Worm (Caenorhabditis elegans): ENCODE data around the gene hsp-25.

The hsp-25 gene

DNA sequence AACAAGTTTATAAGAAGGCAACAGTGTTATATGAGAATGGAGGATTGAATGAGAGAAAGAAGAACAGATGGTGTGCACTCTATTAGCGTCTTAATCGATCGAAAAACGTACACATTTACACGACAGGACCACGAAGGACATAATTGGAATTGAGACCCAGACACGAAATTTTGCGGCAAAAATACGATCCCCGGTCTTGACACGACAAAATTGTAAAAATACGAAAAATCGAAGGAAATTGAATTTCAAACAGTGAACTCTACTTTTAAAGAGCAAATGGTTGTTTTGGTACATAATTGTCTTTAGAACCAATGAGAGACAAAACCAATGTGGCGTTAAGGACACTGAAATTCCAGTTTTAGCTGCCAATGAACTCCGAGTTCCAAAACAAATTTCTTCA lies 17.0 kb downstream of the hsp-25 start, which contains the start of gene lelo-3:
Gene lelo-3 (minus strand): TSS at position 101 of the 400 bp plus-strand sequence.
- TF ChIP-seq efl-1 (GFP tag; optimal IDR thresholded peaks at IDR 0.05): no peak
- no peak for TF ChIP-seq egrh-3 (GFP tag; IDR thresholded peaks at IDR 0.05)
- no peak for TF ChIP-seq zim-3 (tag; optimal IDR thresholded peaks at IDR 0.05)
- no peak for TF ChIP-seq let-607 (tag; optimal IDR thresholded peaks at IDR 0.05)
- TF ChIP-seq lsl-1 (GFP tag; optimal IDR thresholded peaks at IDR 0.05): no peak

DNA sequence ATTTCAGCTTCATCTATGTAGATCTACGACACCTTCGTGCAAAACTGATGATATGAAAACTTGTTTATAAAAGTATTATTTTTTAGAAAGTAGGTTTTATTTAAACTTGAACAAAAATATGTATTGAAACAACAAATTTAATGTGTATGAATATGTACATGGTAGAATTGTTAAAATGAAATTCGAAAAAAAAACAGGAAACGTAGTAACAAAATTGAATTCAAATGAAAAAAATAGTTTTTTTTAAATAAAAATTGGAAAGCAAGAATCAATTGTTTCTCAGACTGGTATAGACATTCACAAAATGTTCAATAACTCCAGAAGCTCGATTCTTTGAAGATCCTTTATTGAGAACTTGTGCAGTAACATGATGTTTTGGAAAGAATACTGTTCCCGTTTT lies 18.7 kb downstream of the hsp-25 start:
- TF ChIP-seq mes-4 (tag; optimal IDR thresholded peaks at IDR 0.05): no peak
- TF ChIP-seq snpc-1.1 (tag; optimal IDR thresholded peaks at IDR 0.05; ENCODE audit: insufficient read depth): no peak
- no peak for TF ChIP-seq ceh-40 (GFP tag; IDR thresholded peaks at IDR 0.05)
- TF ChIP-seq ztf-28 (GFP tag; IDR thresholded peaks at IDR 0.05): no peak
- TF ChIP-seq madf-3 (GFP tag; IDR thresholded peaks at IDR 0.05): no peak
- TF ChIP-seq ceh-58 (GFP tag; IDR thresholded peaks at IDR 0.05): no peak
- TF ChIP-seq mcd-1 (GFP tag; IDR thresholded peaks at IDR 0.05): no peak
- no peak for TF ChIP-seq lsy-27 (tag; optimal IDR thresholded peaks at IDR 0.05; ENCODE audit: borderline replicate concordance, insufficient read depth)

DNA sequence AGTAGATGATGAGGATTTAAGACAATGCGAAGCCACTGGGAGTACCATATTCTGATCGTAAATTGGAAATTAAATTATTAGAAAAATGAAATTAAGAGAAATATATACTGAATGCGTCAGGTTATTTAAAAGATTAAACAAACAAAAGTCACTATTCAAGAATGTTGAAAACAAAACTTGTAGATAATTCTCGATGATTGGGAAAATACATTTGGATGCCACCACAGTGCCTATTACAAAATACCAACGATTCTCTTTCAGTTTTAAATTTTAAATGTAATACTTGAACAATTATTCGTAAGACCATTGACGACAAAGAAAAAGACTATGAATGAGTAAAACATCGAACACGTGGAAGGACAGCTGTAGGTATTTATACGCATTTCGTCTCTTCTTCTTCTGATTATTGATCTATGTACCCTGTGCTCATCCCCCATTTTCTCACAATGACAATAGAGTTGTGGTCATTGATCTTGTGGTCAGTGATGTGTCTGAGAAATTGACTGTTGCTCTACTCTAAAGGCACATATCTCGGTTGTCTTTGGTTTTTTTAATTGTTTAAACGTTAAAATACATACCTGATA lies 19.5 kb downstream of the hsp-25 start, which contains the start of gene C09B8.4:
Gene C09B8.4 (minus strand): TSS at position 51 of the 584 bp plus-strand sequence.
- no peak for TF ChIP-seq attf-5 (GFP tag; optimal IDR thresholded peaks at IDR 0.05)
- TF ChIP-seq lin-54 (GFP tag; optimal IDR thresholded peaks at IDR 0.05): no peak
- TF ChIP-seq ztf-28 (GFP tag; IDR thresholded peaks at IDR 0.05): no peak
- peak; percentile 0 for TF ChIP-seq nhr-80 (tag; optimal IDR thresholded peaks at IDR 0.05)
- no peak for TF ChIP-seq F37B4.10 (GFP tag; IDR thresholded peaks at IDR 0.05)
- no peak for TF ChIP-seq Y56A3A.18 (GFP tag; IDR thresholded peaks at IDR 0.05)
- TF ChIP-seq let-607 (tag; optimal IDR thresholded peaks at IDR 0.05): peak in 1 of 2 experiments; percentile 87
- no peak for TF ChIP-seq F57C9.4 (tag; optimal IDR thresholded peaks at IDR 0.05)
- TF ChIP-seq dox-1 (GFP tag; IDR thresholded peaks at IDR 0.05): no peak

ce11 chrX:6015096-6015495 lies 24.3 kb downstream of the hsp-25 start, which contains the start of gene C09B8.8:
C09B8.8 (plus strand) TSS chrX:6015492.
- TF ChIP-seq F52B5.7 (tag; optimal IDR thresholded peaks at IDR 0.05) (no peak), tbp1 (GFP tag; optimal IDR thresholded peaks at IDR 0.05) (no peak)

DNA sequence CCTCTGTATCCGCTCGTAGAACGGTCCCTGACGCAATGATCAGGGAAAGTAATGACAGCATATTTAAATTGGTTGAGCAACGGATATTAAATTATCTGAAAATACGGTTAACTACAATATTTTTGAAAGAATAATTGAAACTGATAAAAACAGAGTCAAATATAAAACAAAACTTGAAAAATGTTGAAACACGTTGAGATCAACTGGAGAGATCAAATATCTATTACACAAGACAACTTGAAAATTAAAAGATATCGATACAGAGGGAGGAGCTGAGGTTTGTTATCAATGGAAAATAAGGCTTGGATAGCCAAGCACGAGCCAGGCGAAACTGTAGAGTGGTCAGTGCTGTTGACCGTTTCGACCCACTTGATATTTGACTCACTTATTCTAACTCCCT lies 28.9 kb downstream of the hsp-25 start, which contains the start of gene C09B8.3:
Gene C09B8.3 (minus strand): TSS at position 101 of the 400 bp plus-strand sequence.
- TF ChIP-seq K11D2.4 (GFP tag; IDR thresholded peaks at IDR 0.05) (no peak), madf-6 (GFP tag; IDR thresholded peaks at IDR 0.05) (no peak), hlh-12 (tag; optimal IDR thresholded peaks at IDR 0.05) (no peak), Y53G8AR.9 (GFP tag; conservative IDR thresholded peaks at IDR 0.05) (no peak), tbx-9 (tag; optimal IDR thresholded peaks at IDR 0.05; ENCODE audit: borderline replicate concordance) (no peak), hlh-26 (GFP tag; conservative IDR thresholded peaks at IDR 0.05) (no peak), ccch-3 (GFP tag; optimal IDR thresholded peaks at IDR 0.05) (no peak), snpc-4 (GFP tag; optimal IDR thresholded peaks at IDR 0.05) (no peak), snpc-4 (tag; optimal IDR thresholded peaks at IDR 0.05) (no peak), lin-40 (tag; optimal IDR thresholded peaks at IDR 0.05) (no peak), xnd-1 (tag; optimal IDR thresholded peaks at IDR 0.05) (no peak), ceh-100 (GFP tag; IDR thresholded peaks at IDR 0.05) (no peak), snpc-3.4 (tag; optimal IDR thresholded peaks at IDR 0.05) (no peak), ztf-6 (GFP tag; IDR thresholded peaks at IDR 0.05) (no peak), hmg-20 (GFP tag; IDR thresholded peaks at IDR 0.05) (no peak), hsf-1 (GFP tag; IDR thresholded peaks at IDR 0.05) (no peak), atf-7 (tag; optimal IDR thresholded peaks at IDR 0.05) (no peak), lsy-27 (tag; optimal IDR thresholded peaks at IDR 0.05; ENCODE audit: borderline replicate concordance, insufficient read depth) (no peak), lin-26 (GFP tag; IDR thresholded peaks at IDR 0.05) (no peak), B0019.2 (GFP tag; conservative IDR thresholded peaks at IDR 0.05) (no peak), C06A6.2 (GFP tag; conservative IDR thresholded peaks at IDR 0.05) (no peak)
